Worm (Caenorhabditis elegans) whole organism, young adult: Measurements from ENCODE around the gene his-70.
A peak's percentile ranks its signal among the peaks of the same experiment; 100 is the strongest.

Source experiments
- B0261.1 ChIP-seq: sonication (generic microtip); optimal IDR thresholded peaks from 2 replicates; lab custom pipeline; 2016; ENCODE audit warnings: mild to moderate bottlenecking, missing genetic modification characterization, moderate library complexity, missing compliant biosample characterization
- C06A6.2 ChIP-seq: fragments of 200-800 bp; sonication (Bioruptor generic); conservative IDR thresholded peaks from 2 replicates; pipeline ENCODE4 v1.3.6; 2022; ENCODE audit warnings: missing genetic modification characterization, missing compliant biosample characterization
- F22D6.2 ChIP-seq: sonication (generic microtip); optimal IDR thresholded peaks from 2 replicates; lab custom pipeline; 2016; ENCODE audit warnings: mild to moderate bottlenecking, missing genetic modification characterization, missing compliant biosample characterization
- F49E8.2 ChIP-seq: sonication (generic microtip); optimal IDR thresholded peaks from 3 replicates; lab custom pipeline; 2017; ENCODE audit warnings: missing genetic modification characterization, mild to moderate bottlenecking, missing compliant biosample characterization, antibody characterized with exemption, moderate library complexity; ENCODE audit not compliant: insufficient read depth
- F52B5.7 ChIP-seq: sonication (generic microtip); optimal IDR thresholded peaks from 2 replicates; lab custom pipeline; 2016; ENCODE audit warnings: mild to moderate bottlenecking, missing genetic modification characterization, missing compliant biosample characterization
- F55B11.4 ChIP-seq: sonication (generic microtip); optimal IDR thresholded peaks from 2 replicates; lab custom pipeline; 2016; ENCODE audit warnings: missing compliant biosample characterization, missing genetic modification characterization, borderline replicate concordance; ENCODE audit not compliant: insufficient read depth
- K11D2.4 ChIP-seq: fragments of 200-800 bp; sonication (Bioruptor generic); IDR thresholded peaks from 2 replicates; pipeline ENCODE4 v1.3.6; 2022; ENCODE audit warnings: missing genetic modification reagents, missing genetic modification characterization, missing compliant biosample characterization
- T07F8.4 ChIP-seq: sonication (generic microtip); optimal IDR thresholded peaks from 2 replicates; lab custom pipeline; 2016; ENCODE audit warnings: mild to moderate bottlenecking, missing genetic modification characterization, moderate library complexity, missing compliant biosample characterization
- T26A5.8 ChIP-seq: sonication (generic microtip); optimal IDR thresholded peaks from 2 replicates; lab custom pipeline; 2016; ENCODE audit warnings: missing genetic modification characterization, missing compliant biosample characterization
- Y53G8AR.9 ChIP-seq: fragments of 200-800 bp; sonication (Bioruptor generic); conservative IDR thresholded peaks from 2 replicates; pipeline ENCODE4 v1.3.6; 2022; ENCODE audit warnings: missing genetic modification reagents, missing genetic modification characterization, missing compliant biosample characterization
- ZK185.1 ChIP-seq: sonication (generic microtip); optimal IDR thresholded peaks from 2 replicates; lab custom pipeline; 2016; ENCODE audit warnings: mild to moderate bottlenecking, missing genetic modification characterization, missing compliant biosample characterization; ENCODE audit not compliant: poor library complexity, severe bottlenecking
- akir-1 ChIP-seq: fragments of 200-800 bp; sonication (Bioruptor generic); optimal IDR thresholded peaks from 2 replicates; lab custom pipeline; 2018; ENCODE audit warnings: mild to moderate bottlenecking, missing genetic modification characterization, moderate library complexity, missing compliant biosample characterization
- ama-1 ChIP-seq, 3 experiments: fragments of 150-350 bp in 1 of 3; sonication (generic microtip) in 2 of 3; optimal IDR thresholded peaks; 2 replicates each; lab custom pipeline; 2014 to 2018; ENCODE audit warnings: missing biosample characterization in 2 of 3, missing genetic modification characterization in 2 of 3, missing genetic modification reagents in 2 of 3
- aptf-2 ChIP-seq: fragments of 200-800 bp; sonication (Bioruptor generic); conservative IDR thresholded peaks from 2 replicates; pipeline ENCODE4 v1.3.6; 2022; ENCODE audit warnings: missing genetic modification reagents, missing genetic modification characterization, missing compliant biosample characterization
- aptf-3 ChIP-seq: fragments of 200-800 bp; sonication (Bioruptor generic); IDR thresholded peaks from 2 replicates; pipeline ENCODE4 v1.3.6; 2022; ENCODE audit warnings: missing genetic modification characterization, missing compliant biosample characterization
- atf-7 ChIP-seq: sonication (generic microtip); optimal IDR thresholded peaks from 2 replicates; lab custom pipeline; 2017; ENCODE audit warnings: mild to moderate bottlenecking, missing genetic modification characterization, missing compliant biosample characterization
- athp-1 ChIP-seq: sonication (generic microtip); optimal IDR thresholded peaks from 2 replicates; lab custom pipeline; 2017; ENCODE audit warnings: mild to moderate bottlenecking, missing genetic modification characterization, missing compliant biosample characterization
- attf-6 ChIP-seq: fragments of 200-800 bp; sonication (Bioruptor generic); IDR thresholded peaks from 2 replicates; pipeline ENCODE4 v1.3.6; 2022; ENCODE audit warnings: missing genetic modification reagents, missing genetic modification characterization, missing compliant biosample characterization
- bed-1 ChIP-seq: fragments of 200-800 bp; sonication (Bioruptor generic); IDR thresholded peaks from 2 replicates; pipeline ENCODE4 v1.3.6; 2022; ENCODE audit warnings: missing genetic modification reagents, missing genetic modification characterization, missing compliant biosample characterization
- bed-2 ChIP-seq: fragments of 200-800 bp; sonication (Bioruptor generic); IDR thresholded peaks from 2 replicates; pipeline ENCODE4 v1.3.6; 2022; ENCODE audit warnings: missing genetic modification reagents, missing genetic modification characterization, missing compliant biosample characterization
- ccch-3 ChIP-seq: fragments of 200-800 bp; sonication (Bioruptor generic); optimal IDR thresholded peaks from 2 replicates; lab custom pipeline; 2018; ENCODE audit warnings: mild to moderate bottlenecking, missing genetic modification characterization, missing compliant biosample characterization
- ceh-100 ChIP-seq: fragments of 200-800 bp; sonication (Bioruptor generic); IDR thresholded peaks from 2 replicates; pipeline ENCODE4 v1.3.6; 2022; ENCODE audit warnings: missing genetic modification reagents, missing genetic modification characterization, missing compliant biosample characterization
- die-1 ChIP-seq: sonication (generic microtip); optimal IDR thresholded peaks from 2 replicates; lab custom pipeline; 2016; ENCODE audit warnings: missing genotype, mild to moderate bottlenecking, missing genetic modification characterization, missing compliant biosample characterization
- dpff-1 ChIP-seq: sonication (generic microtip); optimal IDR thresholded peaks from 2 replicates; lab custom pipeline; 2017; ENCODE audit warnings: mild to moderate bottlenecking, missing genetic modification characterization, missing compliant biosample characterization
- egl-18 ChIP-seq: fragments of 200-800 bp; sonication (Bioruptor generic); IDR thresholded peaks from 2 replicates; pipeline ENCODE4 v1.3.6; 2022; ENCODE audit warnings: missing genetic modification reagents, missing genetic modification characterization, missing compliant biosample characterization
- egrh-3 ChIP-seq: fragments of 200-800 bp; sonication (Bioruptor generic); IDR thresholded peaks from 2 replicates; pipeline ENCODE4 v1.3.6; 2022; ENCODE audit warnings: missing genetic modification reagents, missing genetic modification characterization, missing compliant biosample characterization
- ekl-4 ChIP-seq: fragments of 200-800 bp; sonication (Bioruptor generic); IDR thresholded peaks from 2 replicates; pipeline ENCODE4 v1.3.6; 2022; ENCODE audit warnings: missing genetic modification reagents, missing genetic modification characterization, missing compliant biosample characterization
- fkh-3 ChIP-seq: sonication (generic microtip); optimal IDR thresholded peaks from 2 replicates; lab custom pipeline; 2016; ENCODE audit warnings: mild to moderate bottlenecking, missing genetic modification characterization, missing compliant biosample characterization
- gei-17 ChIP-seq: fragments of 200-800 bp; sonication (Bioruptor generic); optimal IDR thresholded peaks from 2 replicates; lab custom pipeline; 2018; ENCODE audit warnings: mild to moderate bottlenecking, missing genetic modification characterization, missing compliant biosample characterization
- hlh-12 ChIP-seq: sonication (generic microtip); optimal IDR thresholded peaks from 2 replicates; lab custom pipeline; 2016; ENCODE audit warnings: missing genetic modification characterization, missing compliant biosample characterization
- hmg-20 ChIP-seq: fragments of 200-800 bp; sonication (Bioruptor generic); IDR thresholded peaks from 2 replicates; pipeline ENCODE4 v1.3.6; 2022; ENCODE audit warnings: missing genetic modification reagents, missing genetic modification characterization, missing compliant biosample characterization
- lag-1 ChIP-seq: fragments of 200-800 bp; sonication (Bioruptor generic); IDR thresholded peaks from 2 replicates; pipeline ENCODE4 v1.3.6; 2022; ENCODE audit warnings: missing genetic modification reagents, missing genetic modification characterization, missing compliant biosample characterization
- let-526 ChIP-seq: fragments of 200-800 bp; sonication (Bioruptor generic); IDR thresholded peaks from 2 replicates; pipeline ENCODE4 v1.3.6; 2022; ENCODE audit warnings: missing genetic modification reagents, missing genetic modification characterization, missing compliant biosample characterization
- lin-26 ChIP-seq: fragments of 200-800 bp; sonication (Bioruptor generic); IDR thresholded peaks from 2 replicates; pipeline ENCODE4 v1.3.6; 2022; ENCODE audit warnings: missing genetic modification reagents, missing genetic modification characterization, missing compliant biosample characterization
- lsy-27 ChIP-seq: sonication (generic microtip); optimal IDR thresholded peaks from 2 replicates; lab custom pipeline; 2017; ENCODE audit warnings: missing genetic modification characterization, mild to moderate bottlenecking, missing compliant biosample characterization, antibody characterized with exemption, missing genotype, borderline replicate concordance; ENCODE audit not compliant: insufficient read depth
- madf-10 ChIP-seq: sonication (generic microtip); optimal IDR thresholded peaks from 2 replicates; lab custom pipeline; 2016; ENCODE audit warnings: mild to moderate bottlenecking, missing genetic modification characterization, missing compliant biosample characterization
- madf-3 ChIP-seq: fragments of 200-800 bp; sonication (Bioruptor generic); IDR thresholded peaks from 2 replicates; pipeline ENCODE4 v1.3.6; 2022; ENCODE audit warnings: missing genetic modification reagents, missing genetic modification characterization, missing compliant biosample characterization
- madf-8 ChIP-seq: fragments of 200-800 bp; sonication (Bioruptor generic); conservative IDR thresholded peaks from 2 replicates; pipeline ENCODE4 v1.3.6; 2022; ENCODE audit warnings: missing genetic modification reagents, missing genetic modification characterization, missing compliant biosample characterization
- nhr-120 ChIP-seq: fragments of 200-800 bp; sonication (Bioruptor generic); IDR thresholded peaks from 2 replicates; pipeline ENCODE4 v1.3.6; 2022; ENCODE audit warnings: missing genetic modification characterization, missing compliant biosample characterization
- pbrm-1 ChIP-seq: fragments of 200-800 bp; sonication (Bioruptor generic); IDR thresholded peaks from 2 replicates; pipeline ENCODE4 v1.3.6; 2022; ENCODE audit warnings: missing genetic modification reagents, missing genetic modification characterization, missing compliant biosample characterization
- pha-4 ChIP-seq: fragments of 150-350 bp; sonication (generic microtip); optimal IDR thresholded peaks from 2 replicates; lab custom pipeline; 2014; ENCODE audit warnings: missing biosample characterization, missing genetic modification reagents, missing genetic modification characterization
- rec-8 ChIP-seq, 2 experiments: sonication (generic microtip); optimal IDR thresholded peaks; 2 replicates each; lab custom pipeline; 2016; ENCODE audit warnings: mild to moderate bottlenecking in 2 of 2, missing genetic modification characterization in 2 of 2, missing genetic modification reagents in 2 of 2, missing genotype in 2 of 2, missing biosample characterization in 1 of 2, missing compliant biosample characterization in 1 of 2, moderate library complexity in 1 of 2
- snpc-1.3 ChIP-seq: sonication (generic microtip); optimal IDR thresholded peaks from 2 replicates; lab custom pipeline; 2017; ENCODE audit warnings: missing genetic modification characterization, mild to moderate bottlenecking, missing compliant biosample characterization, antibody characterized with exemption, moderate library complexity, missing genotype, missing genetic modification reagents; ENCODE audit not compliant: insufficient read depth
- snpc-4 ChIP-seq, 5 experiments: fragments of 150-350 bp in 1 of 5; sonication (generic microtip) in 4 of 5; optimal IDR thresholded peaks; 2 replicates each; lab custom pipeline; 2014 to 2018; ENCODE audit warnings: missing genetic modification characterization in 5 of 5, missing biosample characterization in 3 of 5, antibody characterized with exemption in 2 of 5, mild to moderate bottlenecking in 2 of 5, missing compliant biosample characterization in 2 of 5, missing genotype in 2 of 5, moderate library complexity in 2 of 5, missing genetic modification reagents in 1 of 5
- tbp1 ChIP-seq: fragments of 200-800 bp; sonication (Bioruptor generic); optimal IDR thresholded peaks from 2 replicates; lab custom pipeline; 2018; ENCODE audit warnings: mild to moderate bottlenecking, missing genetic modification characterization, missing compliant biosample characterization
- xnd-1 ChIP-seq: sonication (generic microtip); optimal IDR thresholded peaks from 2 replicates; lab custom pipeline; 2016; ENCODE audit warnings: missing genotype, missing genetic modification reagents, missing genetic modification characterization, missing compliant biosample characterization
- ztf-25 ChIP-seq: fragments of 200-800 bp; sonication (Bioruptor generic); IDR thresholded peaks from 2 replicates; pipeline ENCODE4 v1.3.6; 2022; ENCODE audit warnings: missing genetic modification reagents, missing genetic modification characterization, missing compliant biosample characterization
- ztf-6 ChIP-seq: fragments of 200-800 bp; sonication (Bioruptor generic); IDR thresholded peaks from 2 replicates; pipeline ENCODE4 v1.3.6; 2022; ENCODE audit warnings: missing genetic modification reagents, missing genetic modification characterization, missing compliant biosample characterization

The his-70 gene

ce11 chrIII:4087565-4087964 is 27.6 kb upstream of the his-70 start (continued):
- TF ChIP-seq atf-7 (tag; lab: Kevin White, UChicago) (no peak), die-1 (tag; lab: Kevin White, UChicago) (no peak), bed-2 (GFP tag; lab: Robert Waterston, UW) (no peak), lag-1 (no peak), Y53G8AR.9 (GFP tag; lab: Robert Waterston, UW) (no peak), ekl-4 (peak; percentile 60; the same call in 1 of the 2 replicates), F22D6.2 (tag; lab: Kevin White, UChicago) (no peak), T07F8.4 (tag; lab: Kevin White, UChicago) (no peak), K11D2.4 (GFP tag; lab: Robert Waterston, UW) (no peak), madf-3 (GFP tag; lab: Robert Waterston, UW) (peak; percentile 98), B0261.1 (tag; lab: Kevin White, UChicago) (no peak), C06A6.2 (GFP tag; lab: Robert Waterston, UW) (no peak), lin-26 (GFP tag; lab: Robert Waterston, UW) (no peak), fkh-3 (tag; lab: Kevin White, UChicago) (no peak), snpc-4 (GFP tag; optimal IDR thresholded peaks at IDR 0.05; lab: Kevin White, UChicago) (no peak), snpc-4 (tag; optimal IDR thresholded peaks at IDR 0.05; lab: Kevin White, UChicago) (peak in 3 of 4 experiments; percentile 15 to 42 (median 23)), madf-10 (tag; lab: Kevin White, UChicago) (no peak), aptf-3 (no peak), hlh-12 (tag; lab: Kevin White, UChicago) (no peak), ccch-3 (no peak), madf-8 (GFP tag; lab: Robert Waterston, UW) (no peak), ZK185.1 (tag; lab: Kevin White, UChicago) (peak; percentile 20), dpff-1 (tag; lab: Kevin White, UChicago) (no peak), hmg-20 (GFP tag; lab: Robert Waterston, UW) (no peak), aptf-2 (GFP tag; lab: Robert Waterston, UW) (no peak), akir-1 (no peak), T26A5.8 (tag; lab: Kevin White, UChicago) (no peak), xnd-1 (tag; lab: Kevin White, UChicago) (no peak), athp-1 (tag; lab: Kevin White, UChicago) (no peak), rec-8 (tag; optimal IDR thresholded peaks at IDR 0.05; lab: Kevin White, UChicago) (no peak), ceh-100 (GFP tag; lab: Robert Waterston, UW) (no peak), F49E8.2 (tag; lab: Kevin White, UChicago) (no peak), pha-4 (tag; lab: Kevin White, UChicago) (no peak), gei-17 (GFP tag; lab: Kevin White, UChicago) (no peak), F52B5.7 (tag; lab: Kevin White, UChicago) (no peak), snpc-1.3 (tag; lab: Kevin White, UChicago) (no peak), ztf-6 (no peak), egrh-3 (no peak), tbp1 (no peak), pbrm-1 (GFP tag; lab: Robert Waterston, UW) (no peak), attf-6 (GFP tag; lab: Robert Waterston, UW) (no peak), nhr-120 (GFP tag; lab: Robert Waterston, UW) (no peak), lsy-27 (tag; lab: Kevin White, UChicago) (no peak), ama-1 (optimal IDR thresholded peaks at IDR 0.05; lab: Kevin White, UChicago) (peak; percentile 63), ama-1 (GFP tag; optimal IDR thresholded peaks at IDR 0.05; lab: Kevin White, UChicago) (no peak), F55B11.4 (tag; lab: Kevin White, UChicago) (no peak), egl-18 (GFP tag; lab: Robert Waterston, UW) (no peak), let-526 (no peak), bed-1 (GFP tag; lab: Robert Waterston, UW) (no peak), ztf-25 (GFP tag; lab: Robert Waterston, UW) (no peak)
